Worm (Caenorhabditis elegans): ENCODE results near the gene Y71H2AM.29.
"Not testable (repeated sequence)": the region's sequence is repeated elsewhere in the genome, so short reads cannot be mapped to it uniquely, and the experiment has no call there.

DNA sequence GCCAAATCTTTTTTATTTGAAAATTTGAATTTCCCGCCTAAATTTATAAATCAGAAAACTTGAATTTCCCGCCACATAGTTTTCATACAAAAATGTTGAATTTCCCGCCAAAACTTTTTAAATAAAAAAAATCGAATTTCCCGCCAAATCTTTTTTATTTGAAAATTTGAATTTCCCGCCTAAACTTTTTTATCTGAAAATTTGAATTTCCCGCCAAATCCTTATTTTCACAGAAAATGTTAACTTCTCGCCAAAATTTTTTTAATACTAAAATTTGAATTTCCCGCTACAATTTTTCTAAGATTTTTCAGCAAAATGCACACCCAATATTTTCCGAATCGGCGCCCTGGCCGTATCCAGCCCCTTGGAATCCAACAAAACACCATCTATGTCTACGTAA lies 49.4 kb downstream of the Y71H2AM.29 start, which contains the start of gene F56F11.2:
- TF ChIP-seq B0310.2 (tag; optimal IDR thresholded peaks at IDR 0.05); tbx-11 (GFP tag; IDR thresholded peaks at IDR 0.05); ama-1 (optimal IDR thresholded peaks at IDR 0.05); scrt-1 (GFP tag; IDR thresholded peaks at IDR 0.05): not testable (repeated sequence)

Measured in whole organism, early embryonic.